Fruit fly (Drosophila melanogaster) whole organism, embryonic: ENCODE results near the gene mRpL48.

Experiments used
- Bgb ChIP-seq: fragments of 200-800 bp; sonication (Bioruptor generic); IDR thresholded peaks from 2 replicates; pipeline ENCODE4 v1.3.6; 2022; ENCODE audit warnings: missing biosample characterization, missing genetic modification characterization; ENCODE audit not compliant: partially characterized antibody
- CG10267 ChIP-seq: fragments of 200-800 bp; sonication (Bioruptor generic); optimal IDR thresholded peaks from 2 replicates; lab custom pipeline; 2018; ENCODE audit warnings: missing biosample characterization, mild to moderate bottlenecking, missing genetic modification characterization, moderate library complexity
- CG10366 ChIP-seq: fragments of 200-800 bp; sonication (Bioruptor generic); IDR thresholded peaks from 2 replicates; pipeline ENCODE4 v1.3.6; 2022; ENCODE audit warnings: missing biosample characterization, missing genetic modification characterization
- CG10979 ChIP-seq: fragments of 200-800 bp; sonication (Bioruptor generic); optimal IDR thresholded peaks from 2 replicates; lab custom pipeline; 2018; ENCODE audit warnings: missing biosample characterization, mild to moderate bottlenecking, missing genetic modification characterization, moderate library complexity
- CG11560 ChIP-seq: fragments of 200-800 bp; sonication (Bioruptor generic); IDR thresholded peaks from 3 replicates; pipeline ENCODE4 v1.3.6; 2022; ENCODE audit warnings: missing biosample characterization, missing genetic modification characterization
- CG12299 ChIP-seq: fragments of 200-800 bp; sonication (Bioruptor generic); optimal IDR thresholded peaks from 2 replicates; lab custom pipeline; 2018; ENCODE audit warnings: missing biosample characterization, mild to moderate bottlenecking, missing genetic modification characterization
- CG12659 ChIP-seq: fragments of 200-800 bp; sonication (Bioruptor generic); optimal IDR thresholded peaks from 3 replicates; lab custom pipeline; 2017; ENCODE audit warnings: mild to moderate bottlenecking, missing biosample characterization, missing genetic modification reagents, missing genetic modification characterization
- CG12744 ChIP-seq: fragments of 200-800 bp; sonication (Bioruptor generic); optimal IDR thresholded peaks from 2 replicates; lab custom pipeline; 2016; ENCODE audit warnings: missing biosample characterization, missing genetic modification characterization
- CG13123 ChIP-seq: fragments of 200-800 bp; sonication (Bioruptor generic); optimal IDR thresholded peaks from 2 replicates; lab custom pipeline; 2016; ENCODE audit warnings: missing biosample characterization, missing genetic modification characterization
- CG13296 ChIP-seq: fragments of 200-800 bp; sonication (Bioruptor generic); optimal IDR thresholded peaks from 3 replicates; lab custom pipeline; 2018; ENCODE audit warnings: missing biosample characterization, mild to moderate bottlenecking, missing genetic modification characterization
- CG14860 ChIP-seq: fragments of 200-800 bp; sonication (Bioruptor generic); IDR thresholded peaks from 3 replicates; pipeline ENCODE4 v1.3.6; 2022; ENCODE audit warnings: missing biosample characterization, missing genetic modification characterization; ENCODE audit not compliant: partially characterized antibody
- CG15696 ChIP-seq: fragments of 200-800 bp; sonication (Bioruptor generic); optimal IDR thresholded peaks from 2 replicates; lab custom pipeline; 2019; ENCODE audit warnings: missing biosample characterization, mild to moderate bottlenecking, missing genetic modification characterization, moderate library complexity
- CG17328 ChIP-seq: fragments of 200-800 bp; sonication (Bioruptor generic); IDR thresholded peaks from 2 replicates; pipeline ENCODE4 v1.3.6; 2022; ENCODE audit warnings: missing biosample characterization, missing genetic modification characterization
- CG2202 ChIP-seq: fragments of 200-800 bp; sonication (Bioruptor generic); optimal IDR thresholded peaks from 2 replicates; lab custom pipeline; 2018; ENCODE audit warnings: missing biosample characterization, mild to moderate bottlenecking, missing genetic modification characterization
- CG31388 ChIP-seq: fragments of 200-800 bp; sonication (Bioruptor generic); optimal IDR thresholded peaks from 2 replicates; lab custom pipeline; 2016; ENCODE audit warnings: missing biosample characterization, missing genetic modification characterization
- CG3163 ChIP-seq: fragments of 200-800 bp; sonication (Bioruptor generic); optimal IDR thresholded peaks from 3 replicates; lab custom pipeline; 2016; ENCODE audit warnings: missing biosample characterization, missing genetic modification characterization
- CG32772 ChIP-seq: fragments of 200-800 bp; sonication (Bioruptor generic); IDR thresholded peaks from 2 replicates; pipeline ENCODE4 v1.3.6; 2022; ENCODE audit warnings: missing biosample characterization, missing genetic modification characterization
- CG3726 ChIP-seq: fragments of 200-800 bp; sonication (Bioruptor generic); IDR thresholded peaks from 3 replicates; pipeline ENCODE4, ENCODE4 v1.3.6; 2022; ENCODE audit warnings: missing biosample characterization, missing genetic modification characterization
- CG6683 ChIP-seq: fragments of 200-800 bp; sonication (Bioruptor generic); optimal IDR thresholded peaks from 2 replicates; lab custom pipeline; 2017; ENCODE audit warnings: missing biosample characterization, mild to moderate bottlenecking, missing genetic modification characterization, missing genetic modification reagents
- CG7556 ChIP-seq: fragments of 200-800 bp; sonication (Bioruptor generic); optimal IDR thresholded peaks from 2 replicates; lab custom pipeline; 2017; ENCODE audit warnings: missing biosample characterization, mild to moderate bottlenecking, missing genetic modification characterization
- CG7963 ChIP-seq: fragments of 200-800 bp; sonication (Bioruptor generic); IDR thresholded peaks from 3 replicates; pipeline ENCODE4 v1.3.6; 2022; ENCODE audit warnings: missing biosample characterization, missing genetic modification characterization; ENCODE audit not compliant: partially characterized antibody
- CG8281 ChIP-seq: fragments of 200-800 bp; sonication (Bioruptor generic); optimal IDR thresholded peaks from 2 replicates; lab custom pipeline; 2018; ENCODE audit warnings: missing biosample characterization, mild to moderate bottlenecking, missing genetic modification characterization, moderate library complexity
- CG9437 ChIP-seq: fragments of 200-800 bp; sonication (Bioruptor generic); optimal IDR thresholded peaks from 2 replicates; lab custom pipeline; 2018; ENCODE audit warnings: missing biosample characterization, mild to moderate bottlenecking, missing genetic modification characterization
- Dip3 ChIP-seq: fragments of 200-800 bp; sonication (Bioruptor generic); optimal IDR thresholded peaks from 3 replicates; lab custom pipeline; 2016; ENCODE audit warnings: missing biosample characterization, missing genetic modification characterization
- Gsc ChIP-seq: fragments of 200-800 bp; sonication (Bioruptor generic); IDR thresholded peaks from 2 replicates; pipeline ENCODE4 v1.3.6; 2022; ENCODE audit warnings: missing biosample characterization, missing genetic modification characterization
- HLHmδ ChIP-seq: fragments of 200-800 bp; sonication (Bioruptor generic); optimal IDR thresholded peaks from 2 replicates; lab custom pipeline; 2018; ENCODE audit warnings: missing biosample characterization, mild to moderate bottlenecking, missing genetic modification characterization, moderate library complexity
- HmgZ ChIP-seq: fragments of 200-800 bp; sonication (Bioruptor generic); optimal IDR thresholded peaks from 2 replicates; lab custom pipeline; 2018; ENCODE audit warnings: missing biosample characterization, mild to moderate bottlenecking, missing genetic modification characterization
- MESR4 ChIP-seq: fragments of 200-800 bp; sonication (Bioruptor generic); optimal IDR thresholded peaks from 2 replicates; lab custom pipeline; 2018; ENCODE audit warnings: missing biosample characterization, mild to moderate bottlenecking, missing genetic modification characterization, moderate library complexity
- Ravus ChIP-seq: fragments of 200-800 bp; sonication (Bioruptor generic); IDR thresholded peaks from 2 replicates; pipeline ENCODE4 v1.3.6; 2022; ENCODE audit warnings: missing biosample characterization, missing genetic modification characterization
- Scr ChIP-seq: fragments of 200-800 bp; sonication (Bioruptor generic); IDR thresholded peaks from 2 replicates; pipeline ENCODE4 v1.3.6; 2022; ENCODE audit warnings: missing biosample characterization, missing genetic modification characterization; ENCODE audit not compliant: partially characterized antibody
- abd-A ChIP-seq: fragments of 200-800 bp; sonication (Bioruptor generic); optimal IDR thresholded peaks from 3 replicates; lab custom pipeline; 2019; ENCODE audit warnings: missing biosample characterization, mild to moderate bottlenecking, missing genetic modification characterization, moderate library complexity
- aop ChIP-seq: fragments of 200-800 bp; sonication (Bioruptor generic); IDR thresholded peaks from 2 replicates; pipeline ENCODE4 v1.3.6; 2022; ENCODE audit warnings: missing biosample characterization, missing genetic modification characterization
- bab2 ChIP-seq: fragments of 200-800 bp; sonication (Bioruptor generic); optimal IDR thresholded peaks from 2 replicates; lab custom pipeline; 2016; ENCODE audit warnings: missing biosample characterization, missing genetic modification characterization
- chinmo ChIP-seq: fragments of 200-800 bp; sonication (Bioruptor generic); IDR thresholded peaks from 4 replicates; pipeline ENCODE4 v1.3.6; 2022; ENCODE audit warnings: missing biosample characterization, missing genetic modification characterization; ENCODE audit not compliant: partially characterized antibody
- chn ChIP-seq: fragments of 200-800 bp; sonication (Bioruptor generic); optimal IDR thresholded peaks from 2 replicates; lab custom pipeline; 2016; ENCODE audit warnings: missing biosample characterization, missing genetic modification characterization
- corto ChIP-seq: fragments of 200-800 bp; sonication (Bioruptor generic); optimal IDR thresholded peaks from 2 replicates; lab custom pipeline; 2016; ENCODE audit warnings: missing biosample characterization, mild to moderate bottlenecking, missing genetic modification characterization, moderate library complexity
- dan ChIP-seq: fragments of 200-800 bp; sonication (Bioruptor generic); IDR thresholded peaks from 2 replicates; pipeline ENCODE4 v1.3.6; 2022; ENCODE audit warnings: missing biosample characterization, missing genetic modification characterization
- danr ChIP-seq: fragments of 200-800 bp; sonication (Bioruptor generic); IDR thresholded peaks from 2 replicates; pipeline ENCODE4 v1.3.6; 2022; ENCODE audit warnings: missing biosample characterization, missing genetic modification characterization
- fd3F ChIP-seq: fragments of 200-800 bp; sonication (Bioruptor generic); optimal IDR thresholded peaks from 2 replicates; lab custom pipeline; 2018; ENCODE audit warnings: missing biosample characterization, mild to moderate bottlenecking, missing genetic modification characterization, moderate library complexity
- hb ChIP-seq: fragments of 200-800 bp; sonication (Bioruptor generic); IDR thresholded peaks from 3 replicates; pipeline ENCODE4 v1.3.6; 2022; ENCODE audit warnings: missing biosample characterization, missing genetic modification characterization; ENCODE audit not compliant: partially characterized antibody
- hkb ChIP-seq, 2 experiments: fragments of 200-800 bp in 1 of 2; fragments of >200 bp in 1 of 2; sonication (Bioruptor generic) in 1 of 2; IDR thresholded peaks in 1 of 2; optimal IDR thresholded peaks in 1 of 2; 2 replicates each; pipeline versions ENCODE4 v1.3.6 to Lab custom; 2017 to 2022; ENCODE audit warnings: missing biosample characterization in 1 of 2, missing genetic modification characterization in 1 of 2
- kay ChIP-seq: fragments of 200-800 bp; sonication (Bioruptor generic); optimal IDR thresholded peaks from 2 replicates; lab custom pipeline; 2016; ENCODE audit warnings: missing biosample characterization, missing genetic modification characterization
- mld ChIP-seq: fragments of 200-800 bp; sonication (Bioruptor generic); IDR thresholded peaks from 3 replicates; pipeline ENCODE4 v1.3.6; 2022; ENCODE audit warnings: missing biosample characterization, missing genetic modification characterization; ENCODE audit not compliant: partially characterized antibody
- row ChIP-seq: fragments of 200-800 bp; sonication (Bioruptor generic); IDR thresholded peaks from 3 replicates; pipeline ENCODE4 v1.3.6; 2022; ENCODE audit warnings: missing biosample characterization, missing genetic modification characterization
- slbo ChIP-seq: fragments of 200-800 bp; sonication (Bioruptor generic); IDR thresholded peaks from 2 replicates; pipeline ENCODE4 v1.3.6; 2022; ENCODE audit warnings: missing biosample characterization, missing genetic modification characterization
- sna ChIP-seq: fragments of 200-800 bp; sonication (Bioruptor generic); IDR thresholded peaks from 2 replicates; pipeline ENCODE4 v1.3.6; 2022; ENCODE audit warnings: missing biosample characterization, missing genetic modification characterization; ENCODE audit not compliant: partially characterized antibody
- stwl ChIP-seq: fragments of 200-800 bp; sonication (Bioruptor generic); optimal IDR thresholded peaks from 3 replicates; lab custom pipeline; 2018; ENCODE audit warnings: missing biosample characterization, mild to moderate bottlenecking, missing genetic modification characterization, moderate library complexity
- trem ChIP-seq: fragments of 200-800 bp; optimal IDR thresholded peaks from 3 replicates; lab custom pipeline; 2019; ENCODE audit warnings: missing biosample characterization, mild to moderate bottlenecking, missing genetic modification characterization, moderate library complexity
- unc-4 ChIP-seq: fragments of 200-800 bp; sonication (Bioruptor generic); IDR thresholded peaks from 2 replicates; pipeline ENCODE4 v1.3.6; 2022; ENCODE audit warnings: missing biosample characterization, missing genetic modification characterization; ENCODE audit not compliant: partially characterized antibody
- usp ChIP-seq: fragments of >200 bp; optimal IDR thresholded peaks from 2 replicates; lab custom pipeline; 2017; ENCODE audit warnings: missing biosample characterization, missing genetic modification characterization

Gene mRpL48

dm6 chr2L:1704746-1705145 lies 5.5 kb upstream of the mRpL48 start, which contains the start of gene cpb (continued):
- TF ChIP-seq row = no peak; the same call in 2 of the 3 replicates
- TF ChIP-seq CG12744 (GFP tag; lab: Kevin White, UChicago) = no peak
- TF ChIP-seq Scr = peak; percentile 88
- TF ChIP-seq corto (GFP tag; lab: Kevin White, UChicago) = no peak
- TF ChIP-seq CG31388 (GFP tag; lab: Kevin White, UChicago) = no peak
- TF ChIP-seq kay (GFP tag; lab: Kevin White, UChicago) = peak; percentile 73
- TF ChIP-seq trem (tag; lab: Kevin White, UChicago) = peak; percentile 26
- TF ChIP-seq chinmo = peak; percentile 96; the same call in 3 of the 4 replicates
- no peak for TF ChIP-seq CG3726 (GFP tag; lab: Robert Waterston, UW)
- TF ChIP-seq CG12299 (tag; lab: Kevin White, UChicago) = peak; percentile 54
- peak; percentile 26 for TF ChIP-seq CG10267 (tag; lab: Kevin White, UChicago)
- TF ChIP-seq danr = no peak
- peak; percentile 93 for TF ChIP-seq Bgb (GFP tag; lab: Robert Waterston, UW)
- TF ChIP-seq CG13296 (GFP tag; lab: Kevin White, UChicago) = peak; percentile 7
- peak; percentile 70 for TF ChIP-seq MESR4
- TF ChIP-seq Dip3 (GFP tag; lab: Kevin White, UChicago) = no peak
- TF ChIP-seq unc-4 (GFP tag; lab: Robert Waterston, UW) = peak; percentile 95
- TF ChIP-seq CG12659 (GFP tag; lab: Kevin White, UChicago) = peak; percentile 29
- TF ChIP-seq CG2202 = no peak
- TF ChIP-seq mld (GFP tag; lab: Robert Waterston, UW) = peak; percentile 83; the same call in 1 of the 3 replicates
- no peak for TF ChIP-seq slbo (GFP tag; lab: Robert Waterston, UW)
- peak; percentile 68; the same call in 1 of the 2 replicates for TF ChIP-seq sna (GFP tag; lab: Robert Waterston, UW)
- TF ChIP-seq Ravus (GFP tag; lab: Robert Waterston, UW) = no peak
- TF ChIP-seq dan = no peak
- no peak for TF ChIP-seq CG32772 (GFP tag; lab: Robert Waterston, UW)
- peak; percentile 86 for TF ChIP-seq CG14860 (GFP tag; lab: Robert Waterston, UW)
- no peak for TF ChIP-seq usp (GFP tag; lab: Kevin White, UChicago)
- TF ChIP-seq abd-A = no peak
- TF ChIP-seq CG8281 = no peak
- TF ChIP-seq CG10979 = no peak
- TF ChIP-seq HmgZ (tag; lab: Kevin White, UChicago) = no peak
- no peak for TF ChIP-seq CG3163 (GFP tag; lab: Kevin White, UChicago)
- no peak for TF ChIP-seq bab2 (GFP tag; lab: Kevin White, UChicago)
- no peak for TF ChIP-seq CG7556
- TF ChIP-seq fd3F (GFP tag; lab: Kevin White, UChicago) = no peak
- TF ChIP-seq CG11560 (tag; lab: Robert Waterston, UW) = no peak
- no peak for TF ChIP-seq CG6683
- no peak for TF ChIP-seq CG13123 (GFP tag; lab: Kevin White, UChicago)
- no peak for TF ChIP-seq Gsc (GFP tag; lab: Robert Waterston, UW)
- TF ChIP-seq HLHmδ (GFP tag; lab: Kevin White, UChicago) = no peak
- no peak for TF ChIP-seq CG10366 (GFP tag; lab: Robert Waterston, UW)
- no peak for TF ChIP-seq CG15696
- no peak for TF ChIP-seq aop
- no peak for TF ChIP-seq CG9437 (GFP tag; lab: Kevin White, UChicago)
- TF ChIP-seq chn (GFP tag; lab: Kevin White, UChicago) = no peak
- TF ChIP-seq stwl (tag; lab: Kevin White, UChicago) = peak; percentile 61
- TF ChIP-seq hb (GFP tag; lab: Robert Waterston, UW) = peak; percentile 89
- peak; percentile 89 for TF ChIP-seq CG7963 (GFP tag; lab: Robert Waterston, UW)
- no peak for TF ChIP-seq CG17328 (GFP tag; lab: Robert Waterston, UW)
- TF ChIP-seq hkb (optimal IDR thresholded peaks at IDR 0.05; lab: Kevin White, UChicago) = no peak
- no peak for TF ChIP-seq hkb (GFP tag; IDR thresholded peaks at IDR 0.05; lab: Robert Waterston, UW)
